Worm (Caenorhabditis elegans): ENCODE measurements around the gene srx-97.

ce11 chrII:3673493-3673892 is 4.3 kb upstream of the srx-97 start, which contains the start of gene sea-1:
- TF ChIP-seq ama-1 (optimal IDR thresholded peaks at IDR 0.05) (no peak), ama-1 (GFP tag; optimal IDR thresholded peaks at IDR 0.05) (no peak), unc-62 (GFP tag; optimal IDR thresholded peaks at IDR 0.05) (no peak), lsy-27 (tag; optimal IDR thresholded peaks at IDR 0.05; ENCODE audit: borderline replicate concordance, insufficient read depth) (no peak)

All from whole organism, young adult.